Worm (Caenorhabditis elegans): ENCODE results near the gene C03A7.13.

Gene C03A7.13

DNA sequence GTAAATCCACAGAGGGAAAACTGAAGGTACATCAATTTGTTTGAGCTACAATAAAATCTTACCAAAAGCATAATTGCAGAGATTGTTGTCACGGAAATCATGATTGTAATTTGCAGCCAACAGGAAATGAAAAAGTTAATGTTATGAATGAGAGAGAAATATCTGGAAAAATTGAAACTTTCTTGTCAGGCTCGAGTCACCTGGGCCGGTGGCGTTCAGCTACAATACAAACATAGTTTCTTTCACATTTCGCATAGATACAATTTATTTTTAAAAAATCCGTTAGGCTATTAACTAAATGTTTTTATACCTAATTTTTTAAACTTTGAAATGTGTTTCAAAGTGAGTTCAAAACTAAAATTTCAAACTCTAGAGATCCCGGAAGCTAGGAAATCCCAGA lies 34.7 kb downstream of the C03A7.13 start, which contains the start of gene srx-39:
Gene srx-39 (minus strand): TSS at position 101 of the 400 bp plus-strand sequence.
- TF ChIP-seq ztf-28 (GFP tag; IDR thresholded peaks at IDR 0.05) (no peak), dpff-1 (tag; optimal IDR thresholded peaks at IDR 0.05) (no peak), madf-3 (GFP tag; IDR thresholded peaks at IDR 0.05) (no peak), somi-1 (GFP tag; optimal IDR thresholded peaks at IDR 0.05) (no peak), pha-4 (tag; optimal IDR thresholded peaks at IDR 0.05) (no peak), hmg-20 (GFP tag; IDR thresholded peaks at IDR 0.05) (no peak), snpc-1.3 (tag; optimal IDR thresholded peaks at IDR 0.05; ENCODE audit: insufficient read depth) (no peak), nhr-80 (tag; optimal IDR thresholded peaks at IDR 0.05) (no peak), K11D2.4 (GFP tag; IDR thresholded peaks at IDR 0.05) (no peak), mel-28 (tag; optimal IDR thresholded peaks at IDR 0.05; ENCODE audit: borderline replicate concordance) (no peak), cebp-1 (GFP tag; IDR thresholded peaks at IDR 0.05) (no peak), cebp-1 (tag; optimal IDR thresholded peaks at IDR 0.05) (no peak)

DNA sequence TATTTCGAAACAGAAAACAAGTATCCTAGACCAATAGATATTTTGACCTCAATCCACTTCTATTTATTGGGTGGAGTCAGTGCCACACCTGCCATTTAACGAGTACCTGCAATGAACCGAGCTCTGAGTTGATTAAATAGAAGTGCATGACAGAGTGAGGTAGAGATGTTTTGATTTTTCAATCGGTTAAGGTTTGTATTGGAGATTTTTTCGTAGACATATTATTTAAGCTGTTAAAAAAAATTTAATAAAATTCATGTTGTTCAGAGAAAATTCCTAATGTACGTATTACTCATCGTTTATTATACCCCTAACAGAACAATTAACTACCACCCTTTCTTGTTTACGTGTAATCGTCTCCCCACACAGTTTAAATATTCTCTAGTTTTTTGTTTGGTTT lies 36.8 kb downstream of the C03A7.13 start, which contains the start of gene srx-38:
Gene srx-38 (minus strand): TSS at position 101 of the 400 bp plus-strand sequence.
- TF ChIP-seq unc-130 (GFP tag; optimal IDR thresholded peaks at IDR 0.05), result no peak
- TF ChIP-seq rcor-1 (GFP tag; IDR thresholded peaks at IDR 0.05), result no peak
- no peak for TF ChIP-seq F10E7.11 (tag; optimal IDR thresholded peaks at IDR 0.05)
- TF ChIP-seq aptf-2 (GFP tag; conservative IDR thresholded peaks at IDR 0.05), result no peak
- TF ChIP-seq nhr-80 (tag; optimal IDR thresholded peaks at IDR 0.05), result no peak
- no peak for TF ChIP-seq him-1 (tag; optimal IDR thresholded peaks at IDR 0.05)
- no peak for TF ChIP-seq die-1 (tag; optimal IDR thresholded peaks at IDR 0.05)
- no peak for TF ChIP-seq madf-8 (GFP tag; conservative IDR thresholded peaks at IDR 0.05)
- no peak for TF ChIP-seq snpc-4 (GFP tag; optimal IDR thresholded peaks at IDR 0.05)
- no peak for TF ChIP-seq snpc-4 (tag; optimal IDR thresholded peaks at IDR 0.05)
- no peak for TF ChIP-seq B0261.1 (tag; optimal IDR thresholded peaks at IDR 0.05)
- no peak for TF ChIP-seq nfya-1 (tag; optimal IDR thresholded peaks at IDR 0.05; ENCODE audit: borderline replicate concordance, insufficient read depth)
- TF ChIP-seq akir-1 (GFP tag; optimal IDR thresholded peaks at IDR 0.05), result no peak
- TF ChIP-seq F33H1.4 (GFP tag; IDR thresholded peaks at IDR 0.05), result no peak
- TF ChIP-seq C17E4.6 (GFP tag; IDR thresholded peaks at IDR 0.05), result no peak
- no peak for TF ChIP-seq ceh-27 (GFP tag; optimal IDR thresholded peaks at IDR 0.05)
- no peak for TF ChIP-seq C06A6.2 (GFP tag; conservative IDR thresholded peaks at IDR 0.05)
- no peak for TF ChIP-seq nhr-27 (tag; optimal IDR thresholded peaks at IDR 0.05)
- TF ChIP-seq nhr-179 (tag; optimal IDR thresholded peaks at IDR 0.05), result no peak
- no peak for TF ChIP-seq let-607 (tag; optimal IDR thresholded peaks at IDR 0.05)
- no peak for TF ChIP-seq repo-1 (tag; optimal IDR thresholded peaks at IDR 0.05)

DNA sequence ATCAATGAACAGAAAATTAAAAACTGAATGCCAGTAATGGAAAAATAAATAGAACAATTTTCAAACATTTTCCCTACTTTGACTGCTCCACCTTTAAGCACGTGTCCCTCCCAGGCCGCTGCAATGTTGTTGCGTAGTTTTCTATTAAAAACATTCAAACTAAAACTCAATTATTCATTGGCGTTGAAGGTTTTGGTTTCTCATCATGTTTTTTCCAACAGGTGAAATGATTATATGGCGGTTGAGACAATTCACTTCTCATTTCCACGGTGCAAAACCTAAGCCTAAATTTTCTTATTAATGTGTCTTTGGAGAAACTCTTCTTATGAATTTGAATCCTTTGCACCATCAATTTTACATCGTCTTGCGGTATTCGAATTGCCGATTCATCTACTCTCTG lies 41.5 kb downstream of the C03A7.13 start, which contains the start of gene srh-130:
Gene srh-130 (plus strand): TSS at position 301 of the 400 bp plus-strand sequence.
- no peak for TF ChIP-seq snpc-4 (GFP tag; optimal IDR thresholded peaks at IDR 0.05)
- TF ChIP-seq snpc-4 (tag; optimal IDR thresholded peaks at IDR 0.05), result no peak
- no peak for TF ChIP-seq zim-3 (tag; optimal IDR thresholded peaks at IDR 0.05)
- TF ChIP-seq rpc-1 (optimal IDR thresholded peaks at IDR 0.05), result no peak
- TF ChIP-seq rpc-1 (tag; optimal IDR thresholded peaks at IDR 0.05), result no peak
- TF ChIP-seq lsy-27 (tag; optimal IDR thresholded peaks at IDR 0.05; ENCODE audit: borderline replicate concordance, insufficient read depth), result no peak
- TF ChIP-seq sea-2 (GFP tag; IDR thresholded peaks at IDR 0.05), result no peak
- no peak for TF ChIP-seq akir-1 (GFP tag; optimal IDR thresholded peaks at IDR 0.05)
- no peak for TF ChIP-seq hrde-1 (tag; optimal IDR thresholded peaks at IDR 0.05; ENCODE audit: borderline replicate concordance)
- TF ChIP-seq nfyb-1 (GFP tag; IDR thresholded peaks at IDR 0.05), result no peak
- no peak for TF ChIP-seq F39B2.1 (GFP tag; IDR thresholded peaks at IDR 0.05)
- no peak for TF ChIP-seq ztf-25 (GFP tag; IDR thresholded peaks at IDR 0.05)
- TF ChIP-seq F52B5.7 (tag; optimal IDR thresholded peaks at IDR 0.05), result no peak

Data from whole organism, young adult.